Fruit fly (Drosophila melanogaster) whole organism, embryonic: ENCODE results near the gene baf.

Experiments used
- CG10267 ChIP-seq: fragments of 200-800 bp; sonication (Bioruptor generic); optimal IDR thresholded peaks from 2 replicates; lab custom pipeline; 2018; ENCODE audit warnings: missing biosample characterization, mild to moderate bottlenecking, missing genetic modification characterization, moderate library complexity
- CG11696 ChIP-seq: fragments of 200-800 bp; sonication (Bioruptor generic); IDR thresholded peaks from 2 replicates; pipeline ENCODE4 v1.3.6; 2022; ENCODE audit warnings: missing biosample characterization, missing genetic modification characterization
- CG12744 ChIP-seq: fragments of 200-800 bp; sonication (Bioruptor generic); optimal IDR thresholded peaks from 2 replicates; lab custom pipeline; 2016; ENCODE audit warnings: missing biosample characterization, missing genetic modification characterization
- CG14441 ChIP-seq: fragments of 200-800 bp; sonication (Bioruptor generic); IDR thresholded peaks from 2 replicates; pipeline ENCODE4 v1.3.6; 2022; ENCODE audit warnings: missing biosample characterization, missing genetic modification characterization
- CG17568 ChIP-seq: fragments of 200-800 bp; sonication (Bioruptor generic); optimal IDR thresholded peaks from 2 replicates; lab custom pipeline; 2018; ENCODE audit warnings: missing biosample characterization, mild to moderate bottlenecking, missing genetic modification characterization, moderate library complexity
- CG18262 ChIP-seq: fragments of 200-800 bp; optimal IDR thresholded peaks from 3 replicates; lab custom pipeline; 2019; ENCODE audit warnings: missing biosample characterization, mild to moderate bottlenecking, missing genetic modification characterization, moderate library complexity
- CG2202 ChIP-seq: fragments of 200-800 bp; sonication (Bioruptor generic); optimal IDR thresholded peaks from 2 replicates; lab custom pipeline; 2018; ENCODE audit warnings: missing biosample characterization, mild to moderate bottlenecking, missing genetic modification characterization
- CG33213 ChIP-seq: fragments of 200-800 bp; sonication (Bioruptor generic); optimal IDR thresholded peaks from 3 replicates; lab custom pipeline; 2016; ENCODE audit warnings: missing biosample characterization, missing genetic modification characterization
- CG34422 ChIP-seq: fragments of 200-800 bp; sonication (Bioruptor generic); IDR thresholded peaks from 3 replicates; pipeline ENCODE4 v1.3.6; 2022; ENCODE audit warnings: missing biosample characterization, missing genetic modification characterization
- CG3726 ChIP-seq: fragments of 200-800 bp; sonication (Bioruptor generic); IDR thresholded peaks from 3 replicates; pipeline ENCODE4, ENCODE4 v1.3.6; 2022; ENCODE audit warnings: missing biosample characterization, missing genetic modification characterization
- CG6175 ChIP-seq: fragments of 200-800 bp; sonication (Bioruptor generic); IDR thresholded peaks from 3 replicates; pipeline ENCODE4 v1.3.6; 2022; ENCODE audit warnings: missing biosample characterization, missing genetic modification characterization
- CG6272 ChIP-seq: fragments of 200-800 bp; sonication (Bioruptor generic); IDR thresholded peaks from 2 replicates; pipeline ENCODE4 v1.3.6; 2022; ENCODE audit warnings: missing biosample characterization, missing genetic modification characterization
- CG8478 ChIP-seq: fragments of >200 bp; optimal IDR thresholded peaks from 2 replicates; lab custom pipeline; 2018
- CG8765 ChIP-seq: fragments of 200-800 bp; sonication (Bioruptor generic); IDR thresholded peaks from 2 replicates; pipeline ENCODE4 v1.3.6; 2022; ENCODE audit warnings: missing biosample characterization, missing genetic modification characterization
- CG8944 ChIP-seq: fragments of 200-800 bp; sonication (Bioruptor generic); optimal IDR thresholded peaks from 3 replicates; lab custom pipeline; 2016; ENCODE audit warnings: missing biosample characterization, missing genetic modification characterization
- CG9609 ChIP-seq: fragments of 200-800 bp; sonication (Bioruptor generic); optimal IDR thresholded peaks from 3 replicates; lab custom pipeline; 2016; ENCODE audit warnings: missing biosample characterization, missing genetic modification characterization
- CoRest ChIP-seq: fragments of 200-800 bp; sonication (Bioruptor generic); optimal IDR thresholded peaks from 3 replicates; lab custom pipeline; 2018; ENCODE audit warnings: missing biosample characterization, mild to moderate bottlenecking, missing genetic modification characterization, moderate library complexity
- CrebB ChIP-seq: fragments of 200-800 bp; sonication (Bioruptor generic); optimal IDR thresholded peaks from 3 replicates; lab custom pipeline; 2018; ENCODE audit warnings: missing biosample characterization, mild to moderate bottlenecking, missing genetic modification characterization
- Dbx ChIP-seq: fragments of 200-800 bp; sonication (Bioruptor generic); IDR thresholded peaks from 3 replicates; pipeline ENCODE4 v1.3.6; 2022; ENCODE audit warnings: missing biosample characterization, missing genetic modification characterization
- Fer1 ChIP-seq: fragments of 200-800 bp; sonication (Bioruptor generic); optimal IDR thresholded peaks from 2 replicates; lab custom pipeline; 2017; ENCODE audit warnings: missing biosample characterization, mild to moderate bottlenecking, missing genetic modification characterization
- H15 ChIP-seq: fragments of 200-800 bp; sonication (Bioruptor generic); IDR thresholded peaks from 3 replicates; pipeline ENCODE4 v1.3.6; 2022; ENCODE audit warnings: missing biosample characterization, missing genetic modification characterization
- Kr ChIP-seq: fragments of 200-800 bp; sonication (Bioruptor generic); optimal IDR thresholded peaks from 2 replicates; lab custom pipeline; 2017; ENCODE audit warnings: missing biosample characterization, mild to moderate bottlenecking, missing genetic modification characterization
- Lim3 ChIP-seq: fragments of 200-800 bp; sonication (Bioruptor generic); IDR thresholded peaks from 2 replicates; pipeline ENCODE4 v1.3.6; 2022; ENCODE audit warnings: missing biosample characterization, missing genetic modification characterization
- Med ChIP-seq: fragments of 200-800 bp; sonication (Bioruptor generic); peaks from one replicate; lab custom pipeline; 2016; ENCODE audit warnings: missing biosample characterization, missing genetic modification characterization, mild to moderate bottlenecking, inconsistent platforms, moderate library complexity
- NfI ChIP-seq: fragments of 200-800 bp; sonication (Bioruptor generic); optimal IDR thresholded peaks from 3 replicates; lab custom pipeline; 2018; ENCODE audit warnings: missing biosample characterization, mild to moderate bottlenecking, missing genetic modification characterization, moderate library complexity
- Optix ChIP-seq: fragments of 200-800 bp; sonication (Bioruptor generic); IDR thresholded peaks from 3 replicates; pipeline ENCODE4 v1.3.6; 2022; ENCODE audit warnings: missing biosample characterization, missing genetic modification characterization
- Pdp1 ChIP-seq, 2 experiments: fragments of 200-800 bp; sonication (Bioruptor generic); optimal IDR thresholded peaks; 3 replicates each; lab custom pipeline; 2016; ENCODE audit warnings: missing biosample characterization in 2 of 2, missing genetic modification characterization in 2 of 2, mild to moderate bottlenecking in 1 of 2, moderate library complexity in 1 of 2
- TFAM ChIP-seq: fragments of 200-800 bp; sonication (Bioruptor generic); optimal IDR thresholded peaks from 2 replicates; lab custom pipeline; 2017; ENCODE audit warnings: missing biosample characterization, missing genetic modification characterization, inconsistent platforms
- al ChIP-seq: fragments of 200-800 bp; sonication (Bioruptor generic); IDR thresholded peaks from 2 replicates; pipeline ENCODE4 v1.3.6; 2022; ENCODE audit warnings: missing biosample characterization, missing genetic modification characterization
- bowl ChIP-seq: fragments of 200-800 bp; sonication (Bioruptor generic); IDR thresholded peaks from 2 replicates; pipeline ENCODE4 v1.3.6; 2022; ENCODE audit warnings: missing biosample characterization, missing genetic modification characterization
- cas ChIP-seq: fragments of 200-800 bp; sonication (Bioruptor generic); IDR thresholded peaks from 2 replicates; pipeline ENCODE4 v1.3.6; 2022; ENCODE audit warnings: missing biosample characterization, missing genetic modification characterization
- crol ChIP-seq: fragments of 200-800 bp; sonication (Bioruptor generic); IDR thresholded peaks from 2 replicates; pipeline ENCODE4 v1.3.6; 2022; ENCODE audit warnings: missing biosample characterization, missing genetic modification characterization
- dati ChIP-seq: fragments of 200-800 bp; sonication (Bioruptor generic); IDR thresholded peaks from 2 replicates; pipeline ENCODE4 v1.3.6; 2022; ENCODE audit warnings: missing biosample characterization, missing genetic modification characterization
- ewg ChIP-seq: fragments of 200-800 bp; sonication (Bioruptor generic); optimal IDR thresholded peaks from 3 replicates; lab custom pipeline; 2017; ENCODE audit warnings: mild to moderate bottlenecking, missing biosample characterization, missing genetic modification reagents, missing genetic modification characterization
- fd3F ChIP-seq: fragments of 200-800 bp; sonication (Bioruptor generic); optimal IDR thresholded peaks from 2 replicates; lab custom pipeline; 2018; ENCODE audit warnings: missing biosample characterization, mild to moderate bottlenecking, missing genetic modification characterization, moderate library complexity
- fd96Cb ChIP-seq: fragments of 200-800 bp; sonication (Bioruptor generic); optimal IDR thresholded peaks from 2 replicates; lab custom pipeline; 2018; ENCODE audit warnings: missing biosample characterization, mild to moderate bottlenecking, missing genetic modification characterization, moderate library complexity
- lola ChIP-seq, 3 experiments: fragments of >200 bp in 2 of 3; fragments of 200-800 bp in 1 of 3; sonication (Bioruptor generic) in 1 of 3; optimal IDR thresholded peaks; 2 replicates each; lab custom pipeline; 2017 to 2019; ENCODE audit warnings: missing biosample characterization in 3 of 3, missing genetic modification characterization in 3 of 3, mild to moderate bottlenecking in 1 of 3, moderate library complexity in 1 of 3
- oc ChIP-seq: fragments of 200-800 bp; sonication (Bioruptor generic); optimal IDR thresholded peaks from 2 replicates; lab custom pipeline; 2018; ENCODE audit warnings: missing biosample characterization, mild to moderate bottlenecking, missing genetic modification characterization, moderate library complexity
- odd ChIP-seq: fragments of 200-800 bp; sonication (Bioruptor generic); optimal IDR thresholded peaks from 2 replicates; lab custom pipeline; 2017; ENCODE audit warnings: missing biosample characterization, mild to moderate bottlenecking, missing genetic modification characterization
- p53 ChIP-seq: fragments of 200-800 bp; sonication (Bioruptor generic); optimal IDR thresholded peaks from 2 replicates; lab custom pipeline; 2016; ENCODE audit warnings: missing biosample characterization, missing genetic modification characterization
- peb ChIP-seq: fragments of 200-800 bp; sonication (Bioruptor generic); IDR thresholded peaks from 2 replicates; pipeline ENCODE4 v1.3.6; 2022; ENCODE audit warnings: missing biosample characterization, missing genetic modification characterization
- pfk ChIP-seq: fragments of 200-800 bp; sonication (Bioruptor generic); optimal IDR thresholded peaks from 2 replicates; lab custom pipeline; 2018; ENCODE audit warnings: missing biosample characterization, mild to moderate bottlenecking, missing genetic modification characterization, moderate library complexity
- pros ChIP-seq: fragments of 200-800 bp; sonication (Bioruptor generic); optimal IDR thresholded peaks from 3 replicates; lab custom pipeline; 2019; ENCODE audit warnings: missing biosample characterization, mild to moderate bottlenecking, missing genetic modification characterization, moderate library complexity
- pzg ChIP-seq: fragments of 200-800 bp; sonication (Bioruptor generic); optimal IDR thresholded peaks from 3 replicates; lab custom pipeline; 2018; ENCODE audit warnings: missing biosample characterization, mild to moderate bottlenecking, missing genetic modification characterization, moderate library complexity
- sqz ChIP-seq: fragments of 200-800 bp; sonication (Bioruptor generic); optimal IDR thresholded peaks from 3 replicates; lab custom pipeline; 2018; ENCODE audit warnings: missing biosample characterization, mild to moderate bottlenecking, missing genetic modification characterization
- tin ChIP-seq: fragments of 200-800 bp; sonication (Bioruptor generic); optimal IDR thresholded peaks from 3 replicates; lab custom pipeline; 2016; ENCODE audit warnings: missing biosample characterization, missing genetic modification characterization
- toy ChIP-seq: fragments of 200-800 bp; sonication (Bioruptor generic); IDR thresholded peaks from 2 replicates; pipeline ENCODE4 v1.3.6; 2022; ENCODE audit warnings: missing biosample characterization, missing genetic modification characterization
- vnd ChIP-seq: fragments of 200-800 bp; sonication (Bioruptor generic); IDR thresholded peaks from 3 replicates; pipeline ENCODE4 v1.3.6; 2022; ENCODE audit warnings: missing biosample characterization, missing genetic modification characterization; ENCODE audit not compliant: partially characterized antibody

baf gene

DNA sequence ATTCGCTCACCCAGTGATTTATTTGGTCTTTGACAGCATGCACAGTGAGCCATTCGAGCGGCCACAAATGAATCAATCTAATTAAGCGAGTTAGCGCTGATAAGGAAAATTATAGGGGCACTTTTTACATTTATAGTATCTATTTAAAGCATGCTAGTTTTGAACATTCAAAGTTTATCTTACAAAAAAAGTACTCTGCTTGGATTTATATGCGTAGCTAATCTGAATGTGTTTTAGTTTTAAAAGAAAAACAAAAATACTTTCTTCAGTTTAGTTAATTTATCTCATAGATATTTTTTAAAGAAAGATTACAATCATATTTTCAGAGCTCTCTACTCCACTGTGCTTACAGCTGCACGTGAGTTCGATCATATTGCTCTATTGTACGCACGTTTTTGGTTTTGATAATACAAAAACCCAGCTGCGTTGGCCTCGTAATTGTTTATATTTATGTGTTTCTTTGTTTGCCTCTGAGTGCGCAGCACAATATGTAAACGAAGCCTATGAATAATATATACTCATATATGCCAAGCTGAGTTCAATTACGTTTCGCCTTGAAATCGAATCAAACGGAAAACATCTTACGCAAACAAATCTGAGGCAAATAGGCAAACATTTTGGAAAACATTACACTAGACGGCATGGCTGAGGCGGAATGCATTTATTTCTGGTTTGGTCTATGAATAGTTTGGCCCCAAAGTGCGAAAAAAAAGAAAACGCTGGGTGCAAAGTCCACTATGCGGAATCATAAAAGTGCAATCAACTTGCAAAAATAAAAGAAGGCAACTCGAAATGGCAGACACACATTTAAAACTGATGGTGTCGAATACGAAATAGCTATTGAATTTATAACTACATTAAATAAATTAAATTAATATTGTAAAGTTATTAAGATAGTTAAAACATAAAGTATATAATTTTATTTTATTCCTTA is 27.3 kb upstream of the baf start (continued):
- TF ChIP-seq CG12744 (GFP tag; lab: Kevin White, UChicago) (peak; percentile 72), Optix (GFP tag; lab: Robert Waterston, UW) (peak; percentile 60; the same call in 1 of the 3 replicates), Lim3 (0 out of 2 replicates have a peak, but pooled peaks have one; percentile 41), ewg (GFP tag; lab: Kevin White, UChicago) (peak; percentile 73), CG34422 (GFP tag; lab: Robert Waterston, UW) (peak; percentile 90), fd3F (GFP tag; lab: Kevin White, UChicago) (peak; percentile 84), TFAM (GFP tag; lab: Kevin White, UChicago) (no peak), oc (tag; lab: Kevin White, UChicago) (peak; percentile 64), toy (peak; percentile 53), CoRest (peak; percentile 93), CG3726 (GFP tag; lab: Robert Waterston, UW) (peak; percentile 68; the same call in 1 of the 3 replicates), CG2202 (tag; lab: Kevin White, UChicago) (peak; percentile 56), Fer1 (GFP tag; lab: Kevin White, UChicago) (peak; percentile 89), sqz (GFP tag; lab: Kevin White, UChicago) (peak; percentile 83), crol (GFP tag; lab: Robert Waterston, UW) (no peak), CG33213 (peak; percentile 35), lola (GFP tag; optimal IDR thresholded peaks at IDR 0.05; lab: Kevin White, UChicago) (peak in 1 of 3 experiments; percentile 91), CG9609 (GFP tag; lab: Kevin White, UChicago) (peak; percentile 71), CG6272 (peak; percentile 59; the same call in 1 of the 2 replicates), pzg (GFP tag; lab: Kevin White, UChicago) (no peak), CG8478 (lab: Kevin White, UChicago) (no peak), CG6175 (GFP tag; lab: Robert Waterston, UW) (0 out of 3 replicates have a peak, but pooled peaks have one; percentile 43), odd (peak; percentile 84), fd96Cb (tag; lab: Kevin White, UChicago) (peak; percentile 84), al (GFP tag; lab: Robert Waterston, UW) (peak; percentile 74; the same call in 1 of the 2 replicates), H15 (GFP tag; lab: Robert Waterston, UW) (peak; percentile 77), CG18262 (tag; lab: Kevin White, UChicago) (peak; percentile 93), Med (peak; percentile 93), CG8944 (peak; percentile 73), peb (GFP tag; lab: Robert Waterston, UW) (peak; percentile 66), p53 (GFP tag; lab: Kevin White, UChicago) (peak; percentile 24), CrebB (peak; percentile 17), vnd (no peak), pros (GFP tag; lab: Kevin White, UChicago) (peak; percentile 33), tin (GFP tag; lab: Kevin White, UChicago) (peak; percentile 89), CG11696 (peak; percentile 65), NfI (GFP tag; lab: Kevin White, UChicago) (peak; percentile 88), CG10267 (peak; percentile 83), CG8765 (GFP tag; lab: Robert Waterston, UW) (no peak), CG17568 (peak; percentile 79), Pdp1 (GFP tag; optimal IDR thresholded peaks at IDR 0.05; lab: Kevin White, UChicago) (peak; percentile 73 to 80), pfk (no peak), Dbx (GFP tag; lab: Robert Waterston, UW) (peak; percentile 76), Kr (GFP tag; lab: Kevin White, UChicago) (no peak), dati (GFP tag; lab: Robert Waterston, UW) (peak; percentile 45; the same call in 1 of the 2 replicates), bowl (GFP tag; lab: Robert Waterston, UW) (no peak), CG14441 (GFP tag; lab: Robert Waterston, UW) (peak; percentile 79), cas (GFP tag; lab: Robert Waterston, UW) (0 out of 2 replicates have a peak, but pooled peaks have one; percentile 27)
